Worm (Caenorhabditis elegans): ENCODE data around the gene exh-1.

The exh-1 gene

DNA sequence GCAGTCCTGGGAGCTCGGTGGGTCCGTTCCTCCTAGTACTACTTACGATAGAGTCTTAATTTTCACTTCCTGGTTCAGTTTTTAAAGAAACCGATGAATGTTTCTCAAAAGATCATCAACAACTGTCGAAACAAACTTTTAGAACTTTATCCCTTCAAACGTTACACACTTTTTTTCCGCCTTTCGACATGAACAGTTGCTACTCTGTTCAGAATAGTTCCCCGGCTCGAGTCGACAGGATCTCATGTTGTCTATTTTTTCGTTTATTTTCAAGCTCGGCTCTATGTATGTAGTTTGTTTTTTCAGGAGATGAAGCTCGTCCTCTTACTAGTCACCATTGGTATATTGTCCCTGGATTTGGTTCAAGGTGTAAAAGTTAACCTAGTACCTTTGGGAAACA is at the start of gene exh-1:
TSS of gene exh-1 (plus strand) at position 301 of the 400 bp plus-strand sequence.
- no peak for TF ChIP-seq med-1 (GFP tag; optimal IDR thresholded peaks at IDR 0.05; ENCODE audit: insufficient read depth)
- TF ChIP-seq tab-1 (GFP tag; IDR thresholded peaks at IDR 0.05): no peak
- no peak for TF ChIP-seq ztf-23 (GFP tag; IDR thresholded peaks at IDR 0.05)
- no peak for TF ChIP-seq cog-1 (tag; optimal IDR thresholded peaks at IDR 0.05)
- no peak for TF ChIP-seq klf-2 (GFP tag; conservative IDR thresholded peaks at IDR 0.05)
- TF ChIP-seq T22C8.4 (GFP tag; IDR thresholded peaks at IDR 0.05): no peak
- TF ChIP-seq flt-1 (GFP tag; IDR thresholded peaks at IDR 0.05): no peak
- no peak for TF ChIP-seq ref-1 (GFP tag; conservative IDR thresholded peaks at IDR 0.05)
- TF ChIP-seq ztf-29 (GFP tag; IDR thresholded peaks at IDR 0.05): no peak

DNA sequence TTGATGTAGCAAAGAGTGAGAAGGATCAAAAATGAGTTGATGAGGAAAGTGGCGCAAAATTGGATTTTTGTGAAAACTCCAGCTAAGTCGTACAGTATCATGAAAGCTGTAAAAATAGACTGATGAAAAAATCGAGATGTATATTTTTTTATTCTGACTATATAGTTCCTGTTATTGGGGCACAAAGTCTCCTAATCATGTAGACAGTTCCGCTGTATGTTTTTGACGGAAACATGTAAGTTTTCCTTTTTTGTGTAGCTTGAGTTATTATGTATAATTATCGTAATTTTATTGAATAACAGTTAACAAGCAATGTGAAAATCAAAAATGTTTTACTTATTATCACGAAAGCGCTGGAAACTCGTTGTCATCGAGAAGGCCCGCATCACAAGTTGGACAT is 49.4 kb upstream of the exh-1 start, which contains the start of gene str-68:
TSS of gene str-68 (minus strand) at position 101 of the 400 bp plus-strand sequence.
- TF ChIP-seq ref-1 (GFP tag; conservative IDR thresholded peaks at IDR 0.05) (no peak), tab-1 (GFP tag; IDR thresholded peaks at IDR 0.05) (no peak), med-1 (GFP tag; optimal IDR thresholded peaks at IDR 0.05; ENCODE audit: insufficient read depth) (no peak), cog-1 (tag; optimal IDR thresholded peaks at IDR 0.05) (no peak), T22C8.4 (GFP tag; IDR thresholded peaks at IDR 0.05) (no peak), ztf-29 (GFP tag; IDR thresholded peaks at IDR 0.05) (no peak)

DNA sequence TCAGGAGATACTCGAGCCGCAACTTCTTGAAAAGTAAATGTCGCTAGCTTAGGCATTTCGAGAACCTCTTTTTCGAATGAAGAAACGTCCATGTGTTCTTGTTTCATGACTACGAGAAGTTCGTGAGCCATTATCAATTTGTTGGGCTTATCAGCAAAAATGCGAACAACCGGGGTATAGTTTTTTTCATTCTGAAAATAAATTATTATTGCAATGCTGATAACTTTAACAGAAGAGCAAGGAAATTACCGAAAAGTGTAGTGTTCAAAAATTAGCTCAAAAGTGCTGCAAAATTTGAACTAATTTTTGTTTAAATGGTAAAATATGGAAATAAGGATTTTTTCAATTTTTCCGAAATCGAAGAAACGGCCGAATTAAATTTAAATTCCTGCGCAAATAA is 44.7 kb upstream of the exh-1 start:
- TF ChIP-seq ztf-23 (GFP tag; IDR thresholded peaks at IDR 0.05) (no peak), flt-1 (GFP tag; IDR thresholded peaks at IDR 0.05) (no peak), klf-2 (GFP tag; conservative IDR thresholded peaks at IDR 0.05) (no peak), ztf-29 (GFP tag; IDR thresholded peaks at IDR 0.05) (no peak), med-1 (GFP tag; optimal IDR thresholded peaks at IDR 0.05; ENCODE audit: insufficient read depth) (no peak), tab-1 (GFP tag; IDR thresholded peaks at IDR 0.05) (no peak), ref-1 (GFP tag; conservative IDR thresholded peaks at IDR 0.05) (no peak), T22C8.4 (GFP tag; IDR thresholded peaks at IDR 0.05) (no peak)

DNA sequence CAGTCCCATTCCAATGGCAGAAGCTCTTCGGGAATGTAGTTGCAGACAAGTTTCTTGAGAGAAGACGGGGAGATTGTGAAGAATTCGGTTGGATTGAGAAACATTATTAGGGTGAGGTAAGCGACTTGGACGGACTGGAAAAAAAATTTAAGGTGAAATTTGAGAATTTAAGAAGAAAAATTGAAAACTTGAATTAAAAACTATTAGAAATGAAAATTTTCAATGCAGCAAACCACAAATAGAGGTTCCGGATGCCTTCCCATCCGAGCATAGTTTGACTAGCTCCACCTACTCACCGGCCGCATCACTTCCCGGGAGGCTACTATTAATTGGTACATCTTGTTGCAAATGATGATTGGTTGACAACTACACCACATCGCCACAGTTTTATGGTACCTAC is 43.1 kb upstream of the exh-1 start, which contains the start of gene Y73C8C.8:
TSS of gene Y73C8C.8 (minus strand) at position 101 of the 400 bp plus-strand sequence.
- no peak for TF ChIP-seq T22C8.4 (GFP tag; IDR thresholded peaks at IDR 0.05)
- no peak for TF ChIP-seq med-1 (GFP tag; optimal IDR thresholded peaks at IDR 0.05; ENCODE audit: insufficient read depth)
- TF ChIP-seq flt-1 (GFP tag; IDR thresholded peaks at IDR 0.05): no peak
- TF ChIP-seq ref-1 (GFP tag; conservative IDR thresholded peaks at IDR 0.05): no peak
- no peak for TF ChIP-seq tab-1 (GFP tag; IDR thresholded peaks at IDR 0.05)
- no peak for TF ChIP-seq ztf-23 (GFP tag; IDR thresholded peaks at IDR 0.05)
- no peak for TF ChIP-seq ztf-29 (GFP tag; IDR thresholded peaks at IDR 0.05)
- TF ChIP-seq cog-1 (tag; optimal IDR thresholded peaks at IDR 0.05): no peak
- TF ChIP-seq klf-2 (GFP tag; conservative IDR thresholded peaks at IDR 0.05): no peak

DNA sequence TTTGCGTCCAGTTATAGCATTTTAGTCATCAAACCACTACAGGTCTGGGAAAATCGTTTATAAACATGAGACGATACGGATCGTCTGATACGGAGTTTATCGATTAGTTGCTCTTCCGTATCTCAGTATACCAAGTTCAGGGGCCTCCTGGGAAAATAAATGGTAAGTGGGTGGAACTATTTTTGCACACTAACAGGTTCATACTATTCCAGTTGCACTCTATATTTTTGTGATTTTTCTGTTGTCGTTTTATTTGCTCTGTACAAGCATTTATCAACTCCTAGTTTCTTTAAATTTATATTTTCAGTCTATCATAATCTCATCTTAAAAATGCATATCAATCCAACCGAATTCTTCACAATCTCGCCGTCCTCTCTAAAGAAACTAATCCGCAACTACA is 41.9 kb upstream of the exh-1 start, which contains the start of gene Y73C8C.3:
TSS of gene Y73C8C.3 (plus strand) at position 301 of the 400 bp plus-strand sequence.
- no peak for TF ChIP-seq ztf-29 (GFP tag; IDR thresholded peaks at IDR 0.05)
- TF ChIP-seq klf-2 (GFP tag; conservative IDR thresholded peaks at IDR 0.05): no peak
- TF ChIP-seq tab-1 (GFP tag; IDR thresholded peaks at IDR 0.05): no peak
- no peak for TF ChIP-seq cog-1 (tag; optimal IDR thresholded peaks at IDR 0.05)
- no peak for TF ChIP-seq med-1 (GFP tag; optimal IDR thresholded peaks at IDR 0.05; ENCODE audit: insufficient read depth)
- no peak for TF ChIP-seq flt-1 (GFP tag; IDR thresholded peaks at IDR 0.05)
- TF ChIP-seq T22C8.4 (GFP tag; IDR thresholded peaks at IDR 0.05): no peak
- no peak for TF ChIP-seq ztf-23 (GFP tag; IDR thresholded peaks at IDR 0.05)
- TF ChIP-seq ref-1 (GFP tag; conservative IDR thresholded peaks at IDR 0.05): no peak

DNA sequence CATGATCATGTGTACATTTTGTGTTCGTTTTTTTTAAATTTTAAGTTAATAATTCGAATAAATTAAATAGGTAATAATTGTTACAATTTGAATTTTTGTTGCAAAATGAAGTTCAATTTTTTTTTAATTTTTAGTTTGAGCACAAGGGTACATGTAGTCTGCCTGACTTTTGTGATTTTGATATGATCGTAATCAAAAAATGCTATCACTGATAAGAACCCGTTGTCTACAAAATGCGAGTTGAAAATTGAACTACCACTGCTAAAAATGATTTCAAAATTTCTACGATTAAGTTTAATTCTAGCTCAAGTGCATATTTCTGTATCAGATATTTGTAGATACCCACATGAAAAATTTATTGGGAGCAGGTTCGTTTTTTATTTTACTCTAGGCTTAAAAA is 38.7 kb upstream of the exh-1 start, which contains the start of gene clec-210:
TSS of gene clec-210 (plus strand) at position 211 of the 400 bp plus-strand sequence.
- no peak for TF ChIP-seq T22C8.4 (GFP tag; IDR thresholded peaks at IDR 0.05)
- no peak for TF ChIP-seq flt-1 (GFP tag; IDR thresholded peaks at IDR 0.05)
- TF ChIP-seq tab-1 (GFP tag; IDR thresholded peaks at IDR 0.05): no peak
- no peak for TF ChIP-seq ztf-23 (GFP tag; IDR thresholded peaks at IDR 0.05)
- TF ChIP-seq ztf-29 (GFP tag; IDR thresholded peaks at IDR 0.05): no peak
- no peak for TF ChIP-seq med-1 (GFP tag; optimal IDR thresholded peaks at IDR 0.05; ENCODE audit: insufficient read depth)

DNA sequence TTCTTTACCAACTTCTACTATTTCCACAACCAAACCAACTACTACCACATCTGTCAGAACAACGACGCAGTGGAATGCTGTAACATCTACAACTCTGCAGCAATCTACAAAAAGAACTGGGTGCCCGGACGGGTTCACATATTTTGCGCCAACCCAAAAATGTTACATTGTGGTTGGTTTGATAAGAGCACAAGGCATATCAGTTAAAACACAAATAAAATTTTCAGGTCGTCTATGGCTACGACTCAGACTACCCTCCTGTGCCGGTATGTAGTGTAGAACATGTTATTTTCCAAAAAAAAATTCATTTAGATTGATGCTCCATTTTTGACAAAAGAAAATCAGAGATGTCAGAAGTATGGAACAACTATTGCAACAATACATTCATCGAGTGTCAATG is 37.7 kb upstream of the exh-1 start:
- TF ChIP-seq klf-2 (GFP tag; conservative IDR thresholded peaks at IDR 0.05) (no peak), med-1 (GFP tag; optimal IDR thresholded peaks at IDR 0.05; ENCODE audit: insufficient read depth) (no peak), cog-1 (tag; optimal IDR thresholded peaks at IDR 0.05) (no peak), flt-1 (GFP tag; IDR thresholded peaks at IDR 0.05) (no peak), T22C8.4 (GFP tag; IDR thresholded peaks at IDR 0.05) (no peak), ztf-23 (GFP tag; IDR thresholded peaks at IDR 0.05) (no peak), ztf-29 (GFP tag; IDR thresholded peaks at IDR 0.05) (no peak), ref-1 (GFP tag; conservative IDR thresholded peaks at IDR 0.05) (no peak), tab-1 (GFP tag; IDR thresholded peaks at IDR 0.05) (no peak)

DNA sequence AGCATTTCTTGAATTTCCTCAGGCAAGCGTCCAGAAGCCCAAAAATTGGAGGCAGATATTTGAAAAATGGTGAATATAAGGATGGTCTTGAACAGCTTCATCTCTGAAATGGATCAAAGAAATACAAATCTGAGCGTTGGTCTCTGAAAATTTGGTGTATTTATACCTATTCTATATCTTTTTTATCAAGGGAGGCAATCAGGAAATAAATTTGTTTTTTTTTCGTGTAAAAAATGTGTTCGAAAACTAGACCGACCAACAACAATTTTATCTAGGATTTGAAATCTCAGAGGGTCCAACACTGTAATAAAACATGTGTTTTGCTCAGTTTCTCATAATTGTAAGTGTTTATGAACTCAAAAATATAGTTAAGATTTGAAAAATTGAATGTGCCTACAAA is 35.1 kb upstream of the exh-1 start, which contains the start of gene srt-56:
TSS of gene srt-56 (minus strand) at position 101 of the 400 bp plus-strand sequence.
- TF ChIP-seq klf-2 (GFP tag; conservative IDR thresholded peaks at IDR 0.05): no peak
- TF ChIP-seq med-1 (GFP tag; optimal IDR thresholded peaks at IDR 0.05; ENCODE audit: insufficient read depth): no peak

DNA sequence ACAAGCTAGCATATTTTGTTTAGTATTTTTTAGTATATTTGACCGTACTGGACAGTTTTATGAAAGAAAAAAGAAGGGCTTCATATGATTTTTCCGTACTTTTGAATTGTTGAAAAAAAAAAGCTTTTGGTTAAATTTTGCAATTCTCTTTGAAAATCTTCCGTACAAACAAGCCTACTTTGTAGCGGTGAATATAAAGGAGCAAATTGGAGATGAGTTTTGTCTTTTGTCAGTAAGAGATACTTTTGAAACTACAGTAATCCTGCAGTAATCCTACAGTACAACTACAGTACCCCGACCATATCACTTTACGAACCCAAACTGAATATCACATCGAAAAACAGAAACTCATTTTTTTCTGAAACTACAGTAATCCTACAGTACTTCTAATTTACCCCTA is 34.5 kb upstream of the exh-1 start:
- TF ChIP-seq tab-1 (GFP tag; IDR thresholded peaks at IDR 0.05) (no peak), ztf-29 (GFP tag; IDR thresholded peaks at IDR 0.05) (no peak), cog-1 (tag; optimal IDR thresholded peaks at IDR 0.05) (no peak), med-1 (GFP tag; optimal IDR thresholded peaks at IDR 0.05; ENCODE audit: insufficient read depth) (no peak)

DNA sequence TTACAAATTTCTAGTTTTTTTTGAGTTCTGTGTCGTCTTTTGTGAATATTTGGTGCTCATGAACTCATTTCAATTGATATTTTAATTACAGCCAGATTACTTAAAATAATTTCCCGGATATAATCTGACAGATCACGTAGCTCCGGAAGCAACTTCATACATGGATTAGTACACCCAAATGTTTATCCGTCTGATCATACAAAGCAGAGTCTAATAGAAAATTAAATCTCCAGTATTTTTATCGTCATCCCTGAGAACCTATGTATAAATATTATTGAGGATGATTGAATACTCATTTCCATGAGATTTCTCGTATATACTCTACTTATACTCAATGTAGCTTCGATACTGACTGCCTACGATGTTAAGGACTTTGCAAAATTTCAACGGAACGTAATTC is 32.0 kb upstream of the exh-1 start, which contains the start of gene Y73C8C.12:
TSS of gene Y73C8C.12 (plus strand) at position 301 of the 400 bp plus-strand sequence.
- no peak for TF ChIP-seq flt-1 (GFP tag; IDR thresholded peaks at IDR 0.05)
- TF ChIP-seq cog-1 (tag; optimal IDR thresholded peaks at IDR 0.05): no peak
- no peak for TF ChIP-seq klf-2 (GFP tag; conservative IDR thresholded peaks at IDR 0.05)
- no peak for TF ChIP-seq ztf-23 (GFP tag; IDR thresholded peaks at IDR 0.05)
- no peak for TF ChIP-seq med-1 (GFP tag; optimal IDR thresholded peaks at IDR 0.05; ENCODE audit: insufficient read depth)
- no peak for TF ChIP-seq ztf-29 (GFP tag; IDR thresholded peaks at IDR 0.05)
- TF ChIP-seq T22C8.4 (GFP tag; IDR thresholded peaks at IDR 0.05): no peak
- TF ChIP-seq ref-1 (GFP tag; conservative IDR thresholded peaks at IDR 0.05): no peak
- TF ChIP-seq tab-1 (GFP tag; IDR thresholded peaks at IDR 0.05): no peak

Data from whole organism, midembryonic.